Worm (Caenorhabditis elegans) whole organism, dauer: ENCODE results near the gene C28A5.1.

Source experiments
- unc-62 ChIP-seq: sonication (generic microtip); optimal IDR thresholded peaks from 2 replicates; lab custom pipeline; 2017; ENCODE audit warnings: missing biosample characterization, missing genetic modification reagents, missing genetic modification characterization

Gene C28A5.1

ce11 chrIII:4380835-4381234 is 53.3 kb downstream of the C28A5.1 start:
- no peak for TF ChIP-seq unc-62 (GFP tag; lab: Kevin White, UChicago)

ce11 chrIII:4379717-4380116 is 54.4 kb downstream of the C28A5.1 start, which contains the start of gene B0284.3:
Gene B0284.3 (minus strand): TSS chrIII:4379817.
- no peak for TF ChIP-seq unc-62 (GFP tag; lab: Kevin White, UChicago)
